Worm (Caenorhabditis elegans): ENCODE results near the gene rab-35.

DNA sequence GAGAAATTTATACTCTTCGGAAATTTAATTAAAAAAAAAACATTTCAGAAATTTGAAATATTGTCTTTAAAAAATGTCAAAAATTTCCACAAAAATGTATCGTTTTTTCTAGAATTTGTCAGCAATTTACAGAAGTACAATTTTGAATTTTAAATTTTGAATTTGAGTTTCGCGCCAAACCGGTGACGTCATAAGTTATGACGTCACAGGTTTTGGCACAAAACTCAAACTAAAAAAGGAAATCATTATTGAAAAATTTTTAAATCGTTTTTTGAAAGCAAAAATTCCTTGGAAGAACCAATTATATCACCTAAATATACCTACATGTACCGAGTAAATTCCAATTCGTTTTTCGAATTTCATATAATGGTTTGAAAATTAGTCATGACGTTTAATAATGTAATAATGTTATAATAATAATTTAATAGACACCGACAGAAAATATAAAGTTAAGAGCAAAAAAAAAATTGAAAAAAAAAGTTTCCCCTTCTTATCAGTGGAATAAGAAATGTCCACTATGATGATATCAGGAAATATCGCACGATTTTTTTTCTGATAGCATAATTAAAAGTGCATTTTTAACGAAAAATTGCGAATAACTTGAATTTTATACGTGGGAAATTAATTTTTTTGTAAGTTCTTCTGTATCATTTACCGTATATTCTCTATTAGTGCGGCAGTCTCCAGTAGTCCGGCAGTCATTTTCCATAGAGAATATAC, 38.9 kb upstream of the rab-35 start:
- no peak for TF ChIP-seq fkh-10 (GFP tag; optimal IDR thresholded peaks at IDR 0.05)
- TF ChIP-seq ztf-11 (tag; optimal IDR thresholded peaks at IDR 0.05), result no peak
- TF ChIP-seq alr-1 (tag; optimal IDR thresholded peaks at IDR 0.05; ENCODE audit: borderline replicate concordance), result no peak
- TF ChIP-seq elt-2 (tag; optimal IDR thresholded peaks at IDR 0.05), result no peak
- no peak for TF ChIP-seq fkh-8 (tag; optimal IDR thresholded peaks at IDR 0.05)
- no peak for TF ChIP-seq zag-1 (tag; optimal IDR thresholded peaks at IDR 0.05)
